Worm (Caenorhabditis elegans) whole organism, young adult: ENCODE measurements around the gene ZC449.1.

Source experiments
- C17E4.6 ChIP-seq: fragments of 200-800 bp; sonication (Bioruptor generic); IDR thresholded peaks from 2 replicates; pipeline ENCODE4 v1.3.6; 2022; ENCODE audit warnings: missing genetic modification reagents, missing genetic modification characterization, missing compliant biosample characterization
- Y95B8A.8 ChIP-seq: fragments of 200-800 bp; sonication (Bioruptor generic); IDR thresholded peaks from 2 replicates; pipeline ENCODE4 v1.3.6; 2022; ENCODE audit warnings: missing genetic modification reagents, missing genetic modification characterization, missing compliant biosample characterization
- ZK185.1 ChIP-seq: sonication (generic microtip); optimal IDR thresholded peaks from 2 replicates; lab custom pipeline; 2016; ENCODE audit warnings: mild to moderate bottlenecking, missing genetic modification characterization, missing compliant biosample characterization; ENCODE audit not compliant: poor library complexity, severe bottlenecking
- bed-1 ChIP-seq: fragments of 200-800 bp; sonication (Bioruptor generic); IDR thresholded peaks from 2 replicates; pipeline ENCODE4 v1.3.6; 2022; ENCODE audit warnings: missing genetic modification reagents, missing genetic modification characterization, missing compliant biosample characterization
- hmg-1.2 ChIP-seq: fragments of 200-800 bp; sonication (Bioruptor generic); IDR thresholded peaks from 2 replicates; pipeline ENCODE4 v1.3.6; 2022; ENCODE audit warnings: missing genetic modification reagents, missing genetic modification characterization, missing compliant biosample characterization
- lin-35 ChIP-seq, 3 experiments: fragments of 150-350 bp in 2 of 3; sonication (generic microtip) in 1 of 3; optimal IDR thresholded peaks; 2 replicates each; lab custom pipeline; 2014 to 2018; ENCODE audit warnings: missing biosample characterization in 3 of 3, missing genetic modification characterization in 3 of 3, missing genetic modification reagents in 3 of 3
- madf-10 ChIP-seq: sonication (generic microtip); optimal IDR thresholded peaks from 2 replicates; lab custom pipeline; 2016; ENCODE audit warnings: mild to moderate bottlenecking, missing genetic modification characterization, missing compliant biosample characterization
- mcd-1 ChIP-seq: fragments of 200-800 bp; sonication (Bioruptor generic); IDR thresholded peaks from 2 replicates; pipeline ENCODE4 v1.3.6; 2022; ENCODE audit warnings: missing genetic modification reagents, missing genetic modification characterization, missing compliant biosample characterization
- nfya-1 ChIP-seq: sonication (generic microtip); optimal IDR thresholded peaks from 2 replicates; lab custom pipeline; 2017; ENCODE audit warnings: antibody characterized with exemption, missing compliant biosample characterization, missing genetic modification characterization, borderline replicate concordance; ENCODE audit not compliant: insufficient read depth
- nfyb-1 ChIP-seq: fragments of 200-800 bp; sonication (Bioruptor generic); IDR thresholded peaks from 2 replicates; pipeline ENCODE4 v1.3.6; 2022; ENCODE audit warnings: missing genetic modification reagents, missing genetic modification characterization, missing compliant biosample characterization
- rpc-1 ChIP-seq, 2 experiments: fragments of 150-350 bp in 1 of 2; sonication (generic microtip) in 1 of 2; optimal IDR thresholded peaks; 2 replicates each; lab custom pipeline; 2014 to 2018; ENCODE audit warnings: missing biosample characterization in 1 of 2, missing genetic modification characterization in 1 of 2, missing genetic modification reagents in 1 of 2, missing genotype in 1 of 2
- snpc-4 ChIP-seq, 5 experiments: fragments of 150-350 bp in 1 of 5; sonication (generic microtip) in 4 of 5; optimal IDR thresholded peaks; 2 replicates each; lab custom pipeline; 2014 to 2018; ENCODE audit warnings: missing genetic modification characterization in 5 of 5, missing biosample characterization in 3 of 5, antibody characterized with exemption in 2 of 5, mild to moderate bottlenecking in 2 of 5, missing compliant biosample characterization in 2 of 5, missing genotype in 2 of 5, moderate library complexity in 2 of 5, missing genetic modification reagents in 1 of 5
- somi-1 ChIP-seq: fragments of 200-800 bp; sonication (Bioruptor generic); optimal IDR thresholded peaks from 2 replicates; lab custom pipeline; 2018; ENCODE audit warnings: mild to moderate bottlenecking, missing genetic modification characterization, missing compliant biosample characterization
- ztf-18 ChIP-seq: sonication (generic microtip); optimal IDR thresholded peaks from 2 replicates; lab custom pipeline; 2016; ENCODE audit warnings: missing genotype, mild to moderate bottlenecking, missing genetic modification characterization, missing compliant biosample characterization

DNA sequence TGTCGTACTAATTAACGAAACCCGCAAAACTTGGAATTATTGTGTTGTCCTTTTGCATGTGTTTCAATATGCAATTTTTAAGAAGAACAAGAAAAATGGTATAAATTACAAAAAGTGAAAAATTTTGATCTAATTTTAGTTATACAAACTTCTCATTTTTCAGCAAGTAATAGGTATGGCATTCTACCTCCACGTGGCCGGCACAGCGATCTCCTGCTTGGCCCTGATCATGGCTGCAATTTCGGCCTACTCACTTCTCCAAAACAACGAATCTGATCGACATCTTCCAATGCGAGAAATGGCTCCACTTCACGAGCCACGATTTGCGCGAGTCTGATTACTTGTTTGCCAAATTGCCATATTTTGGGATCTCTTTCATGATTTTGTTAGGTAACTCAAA lies 49.7 kb downstream of the ZC449.1 start:
- TF ChIP-seq hmg-1.2 (GFP tag; lab: Robert Waterston, UW) (no peak), nfya-1 (tag; lab: Kevin White, UChicago) (no peak), ztf-18 (no peak), mcd-1 (GFP tag; lab: Robert Waterston, UW) (no peak), ZK185.1 (tag; lab: Kevin White, UChicago) (no peak), snpc-4 (GFP tag; optimal IDR thresholded peaks at IDR 0.05; lab: Kevin White, UChicago) (no peak), snpc-4 (tag; optimal IDR thresholded peaks at IDR 0.05; lab: Kevin White, UChicago) (no peak), rpc-1 (optimal IDR thresholded peaks at IDR 0.05; lab: Kevin White, UChicago) (no peak), rpc-1 (tag; optimal IDR thresholded peaks at IDR 0.05; lab: Kevin White, UChicago) (no peak), nfyb-1 (GFP tag; lab: Robert Waterston, UW) (no peak), bed-1 (no peak), madf-10 (tag; lab: Kevin White, UChicago) (no peak), Y95B8A.8 (GFP tag; lab: Robert Waterston, UW) (no peak), C17E4.6 (GFP tag; lab: Robert Waterston, UW) (no peak), lin-35 (GFP tag; optimal IDR thresholded peaks at IDR 0.05; lab: Kevin White, UChicago) (no peak), somi-1 (GFP tag; lab: Kevin White, UChicago) (no peak)
